Worm (Caenorhabditis elegans): ENCODE data around the gene gtf-2A2.
A peak's percentile ranks its signal among the peaks of the same experiment; 100 is the strongest.

Gene gtf-2A2

ce11 chrIII:12615859-12616439, 8.6 kb upstream of the gtf-2A2 start (continued):
- TF ChIP-seq egl-43 (GFP tag; IDR thresholded peaks at IDR 0.05) (no peak), nhr-11 (tag; optimal IDR thresholded peaks at IDR 0.05) (peak; percentile 36), nhr-102 (tag; optimal IDR thresholded peaks at IDR 0.05) (no peak), nhr-41 (GFP tag; IDR thresholded peaks at IDR 0.05) (no peak), F44E2.7 (GFP tag; IDR thresholded peaks at IDR 0.05) (no peak), dmd-9 (GFP tag; IDR thresholded peaks at IDR 0.05) (no peak), Y5F2A.4 (GFP tag; optimal IDR thresholded peaks at IDR 0.05) (no peak)

- TF ChIP-seq mdl-1 (tag; optimal IDR thresholded peaks at IDR 0.05) (peak in 1 of 2 experiments; percentile 86), snpc-4 (tag; optimal IDR thresholded peaks at IDR 0.05) (no peak), dve-1 (tag; optimal IDR thresholded peaks at IDR 0.05; ENCODE audit: insufficient read depth) (peak; percentile 97), hlh-11 (tag; optimal IDR thresholded peaks at IDR 0.05) (peak; percentile 91), ceh-44 (GFP tag; IDR thresholded peaks at IDR 0.05) (no peak), rbr-2 (tag; optimal IDR thresholded peaks at IDR 0.05) (peak; percentile 5), D1046.2 (GFP tag; IDR thresholded peaks at IDR 0.05) (no peak), vab-7 (GFP tag; IDR thresholded peaks at IDR 0.05) (no peak), pqm-1 (tag; optimal IDR thresholded peaks at IDR 0.05) (peak; percentile 65), hlh-30 (tag; optimal IDR thresholded peaks at IDR 0.05; ENCODE audit: insufficient read depth) (peak; percentile 95), duxl-1 (tag; optimal IDR thresholded peaks at IDR 0.05; ENCODE audit: poor library complexity) (peak; percentile 6), dmd-6 (GFP tag; IDR thresholded peaks at IDR 0.05) (peak; percentile 76), daf-16 (GFP tag; optimal IDR thresholded peaks at IDR 0.05) (peak in 1 of 2 experiments; percentile 24), daf-16 (tag; optimal IDR thresholded peaks at IDR 0.05) (peak; percentile 97), nhr-77 (tag; optimal IDR thresholded peaks at IDR 0.05) (peak; percentile 88), unc-62 (GFP tag; optimal IDR thresholded peaks at IDR 0.05 in 1 of 2) (peak in 1 of 2 experiments; percentile 94), unc-62 (tag; optimal IDR thresholded peaks at IDR 0.05) (no peak), pha-4 (GFP tag; IDR thresholded peaks at IDR 0.05) (0 out of 2 replicates have a peak, but pooled peaks have one; percentile 26), pha-4 (tag; optimal IDR thresholded peaks at IDR 0.05) (no peak), nhr-102 (tag; optimal IDR thresholded peaks at IDR 0.05) (peak; percentile 28), zag-1 (tag; optimal IDR thresholded peaks at IDR 0.05) (no peak), saeg-2 (GFP tag; IDR thresholded peaks at IDR 0.05) (no peak), tra-1 (GFP tag; IDR thresholded peaks at IDR 0.05) (peak; percentile 54; the same call in 1 of the 2 replicates), php-3 (GFP tag; IDR thresholded peaks at IDR 0.05) (no peak), set-16 (GFP tag; IDR thresholded peaks at IDR 0.05) (0 out of 2 replicates have a peak, but pooled peaks have one; percentile 10), T20F7.1 (GFP tag; optimal IDR thresholded peaks at IDR 0.05) (peak; percentile 46), nhr-11 (tag; optimal IDR thresholded peaks at IDR 0.05) (peak; percentile 58), ceh-62 (tag; optimal IDR thresholded peaks at IDR 0.05) (no peak), mxl-2 (GFP tag; conservative IDR thresholded peaks at IDR 0.05) (no peak), mes-2 (tag; optimal IDR thresholded peaks at IDR 0.05; ENCODE audit: poor library complexity, severe bottlenecking) (peak; percentile 57), aha-1 (tag) (peak; percentile 94), nhr-42 (GFP tag; IDR thresholded peaks at IDR 0.05) (no peak), lin-38 (GFP tag; IDR thresholded peaks at IDR 0.05) (peak; percentile 27), Y48G9A.11 (GFP tag; IDR thresholded peaks at IDR 0.05) (no peak), nhr-111 (GFP tag; optimal IDR thresholded peaks at IDR 0.05) (no peak), hif-1 (tag; optimal IDR thresholded peaks at IDR 0.05) (peak in 1 of 2 experiments; percentile 38), nhr-28 (tag; optimal IDR thresholded peaks at IDR 0.05) (peak; percentile 92), zfp-3 (GFP tag; conservative IDR thresholded peaks at IDR 0.05) (0 out of 2 replicates have a peak, but pooled peaks have one; percentile 27), tag-97 (GFP tag; IDR thresholded peaks at IDR 0.05) (no peak), lsy-2 (tag; optimal IDR thresholded peaks at IDR 0.05) (peak in 1 of 2 experiments; percentile 63), spr-3 (GFP tag; optimal IDR thresholded peaks at IDR 0.05) (peak; percentile 3), spr-1 (tag; optimal IDR thresholded peaks at IDR 0.05) (peak; percentile 20), lin-13 (GFP tag; optimal IDR thresholded peaks at IDR 0.05) (peak; percentile 70)
Measured at ce11 chrIII:12616990-12617393, 7.6 kb upstream of the gtf-2A2 start.
